Fruit fly (Drosophila melanogaster): ENCODE measurements around the gene CG11594.

dm6 chr3L:4035499-4035898 is 9.7 kb upstream of the CG11594 start, which contains the start of gene Gr64f:
- TF ChIP-seq CG7101 (tag; optimal IDR thresholded peaks at IDR 0.05), result no peak
- no peak for TF ChIP-seq cic (GFP tag; optimal IDR thresholded peaks at IDR 0.05)
- TF ChIP-seq Crg-1 (GFP tag; optimal IDR thresholded peaks at IDR 0.05), result no peak
- TF ChIP-seq CG11617 (GFP tag; optimal IDR thresholded peaks at IDR 0.05), result no peak

Data from whole organism, adult.